Fruit fly (Drosophila melanogaster): ENCODE measurements around the gene CG9168.

CG9168 gene

DNA sequence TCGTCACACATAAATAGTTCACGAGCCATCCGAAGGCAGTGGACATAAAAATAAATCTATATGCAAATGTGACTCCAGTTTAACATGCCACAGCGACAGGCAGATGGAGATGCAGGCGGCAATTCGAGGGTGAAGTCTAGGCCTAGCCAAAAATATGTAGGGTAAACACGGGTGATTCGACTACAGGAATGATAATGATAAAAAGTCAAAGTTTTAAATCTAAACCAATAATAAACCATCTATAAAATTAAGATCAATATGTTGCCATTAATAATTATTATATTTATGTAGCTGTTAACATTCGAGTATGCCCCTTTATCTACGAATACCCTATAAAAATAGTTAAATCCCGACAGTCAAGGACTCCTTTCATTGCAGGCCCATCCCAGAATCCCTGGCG is 10.1 kb downstream of the CG9168 start (continued):
- no peak for TF ChIP-seq CG12942 (GFP tag; optimal IDR thresholded peaks at IDR 0.05)
- TF ChIP-seq Drgx (GFP tag; IDR thresholded peaks at IDR 0.05) = no peak
- TF ChIP-seq CG13624 (GFP tag; optimal IDR thresholded peaks at IDR 0.05) = no peak
- no peak for TF ChIP-seq dmrt11E (tag; optimal IDR thresholded peaks at IDR 0.05)
- no peak for TF ChIP-seq CG2202 (tag; optimal IDR thresholded peaks at IDR 0.05)
- no peak for TF ChIP-seq pros (GFP tag; optimal IDR thresholded peaks at IDR 0.05)
- no peak for TF ChIP-seq crc (GFP tag; optimal IDR thresholded peaks at IDR 0.05)
- no peak for TF ChIP-seq CG11085 (GFP tag; IDR thresholded peaks at IDR 0.05)
- TF ChIP-seq CG3065 (GFP tag; optimal IDR thresholded peaks at IDR 0.05) = no peak
- no peak for TF ChIP-seq CG31365 (tag; optimal IDR thresholded peaks at IDR 0.05)
- no peak for TF ChIP-seq fd102C (GFP tag; optimal IDR thresholded peaks at IDR 0.05)
- TF ChIP-seq CG10321 (GFP tag; IDR thresholded peaks at IDR 0.05) = no peak
- TF ChIP-seq CG6654 (GFP tag; optimal IDR thresholded peaks at IDR 0.05) = no peak
- TF ChIP-seq CG10267 (tag; optimal IDR thresholded peaks at IDR 0.05) = no peak
- no peak for TF ChIP-seq CG18619 (GFP tag; optimal IDR thresholded peaks at IDR 0.05)
- no peak for TF ChIP-seq Ets97D (GFP tag; optimal IDR thresholded peaks at IDR 0.05)
- TF ChIP-seq dmrt99B (tag; optimal IDR thresholded peaks at IDR 0.05) = peak; percentile 12
- no peak for TF ChIP-seq insv (GFP tag; optimal IDR thresholded peaks at IDR 0.05)
- TF ChIP-seq Hmx (GFP tag; optimal IDR thresholded peaks at IDR 0.05) = no peak
- TF ChIP-seq dimm (GFP tag; IDR thresholded peaks at IDR 0.05) = no peak
- no peak for TF ChIP-seq esg (GFP tag; conservative IDR thresholded peaks at IDR 0.05)
- TF ChIP-seq unc-4 (GFP tag; IDR thresholded peaks at IDR 0.05; ENCODE audit: partially characterized antibody) = no peak
- no peak for TF ChIP-seq D (optimal IDR thresholded peaks at IDR 0.05)
- peak; percentile 18 for TF ChIP-seq D (GFP tag; optimal IDR thresholded peaks at IDR 0.05)
- no peak for TF ChIP-seq scrt (GFP tag; optimal IDR thresholded peaks at IDR 0.05)
- TF ChIP-seq croc (GFP tag; conservative IDR thresholded peaks at IDR 0.05) = no peak
- TF ChIP-seq CG13287 (GFP tag; IDR thresholded peaks at IDR 0.05; ENCODE audit: partially characterized antibody) = no peak
- no peak for TF ChIP-seq CG7839 (tag; optimal IDR thresholded peaks at IDR 0.05)
- TF ChIP-seq org-1 (GFP tag; optimal IDR thresholded peaks at IDR 0.05) = no peak
- no peak for TF ChIP-seq Hmr (GFP tag; optimal IDR thresholded peaks at IDR 0.05)
- TF ChIP-seq CG14667 (GFP tag; IDR thresholded peaks at IDR 0.05) = no peak
- no peak for TF ChIP-seq psq (GFP tag; optimal IDR thresholded peaks at IDR 0.05)
- peak in 1 of 2 experiments; percentile 26 for TF ChIP-seq bsh (GFP tag; optimal IDR thresholded peaks at IDR 0.05)
- TF ChIP-seq CG6765 (GFP tag; optimal IDR thresholded peaks at IDR 0.05) = no peak
- no peak for TF ChIP-seq pb (GFP tag; optimal IDR thresholded peaks at IDR 0.05)
- TF ChIP-seq ranshi (GFP tag; IDR thresholded peaks at IDR 0.05) = no peak
- no peak for TF ChIP-seq HLH4C (GFP tag; IDR thresholded peaks at IDR 0.05; ENCODE audit: partially characterized antibody)
- no peak for TF ChIP-seq Hsf (GFP tag; optimal IDR thresholded peaks at IDR 0.05)
- TF ChIP-seq kay (GFP tag; optimal IDR thresholded peaks at IDR 0.05) = no peak

DNA sequence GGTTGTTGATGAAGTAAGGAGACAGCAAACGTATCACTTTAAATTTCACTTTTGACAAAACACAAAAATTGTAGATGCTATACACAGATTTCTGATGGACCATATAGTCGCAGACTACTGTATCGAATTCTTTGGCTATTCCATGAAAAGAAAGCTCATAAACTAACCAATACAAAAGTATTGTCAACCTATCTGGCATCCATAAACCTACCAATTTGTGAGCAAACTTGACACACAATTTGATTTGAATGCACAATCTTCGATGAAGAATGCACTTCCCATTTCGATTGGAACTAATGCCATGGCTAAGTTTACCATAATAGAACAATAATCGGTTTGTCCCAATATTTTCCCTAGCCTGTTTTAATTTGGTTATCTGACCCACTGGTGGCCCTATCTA is 12.5 kb downstream of the CG9168 start, which contains the start of gene CG9173:
CG9173 (minus strand) TSS at position 101 of the 400 bp plus-strand sequence.
- no peak for TF ChIP-seq CG13424 (tag; optimal IDR thresholded peaks at IDR 0.05)
- TF ChIP-seq CG4282 (GFP tag; optimal IDR thresholded peaks at IDR 0.05) = no peak
- TF ChIP-seq HLH4C (GFP tag; IDR thresholded peaks at IDR 0.05; ENCODE audit: partially characterized antibody) = no peak
- TF ChIP-seq oc (tag; optimal IDR thresholded peaks at IDR 0.05) = peak; percentile 22
- peak; percentile 34 for TF ChIP-seq gsb-n (tag; optimal IDR thresholded peaks at IDR 0.05)

Data from whole organism, embryonic.